Fruit fly (Drosophila melanogaster): ENCODE measurements around the gene nac.

nac gene

dm6 chr3R:8264302-8265080 lies 39.3 kb downstream of the nac start, which contains the start of the genes RPA1 and Mcm2 (continued):
- TF ChIP-seq gfzf (GFP tag; optimal IDR thresholded peaks at IDR 0.05) (no peak), ase (GFP tag; IDR thresholded peaks at IDR 0.05) (peak; percentile 69; the same call in 1 of the 3 replicates), unpg (GFP tag; optimal IDR thresholded peaks at IDR 0.05) (peak; percentile 56), Stat92E (GFP tag; optimal IDR thresholded peaks at IDR 0.05) (no peak), E2f2 (GFP tag; IDR thresholded peaks at IDR 0.05) (peak; percentile 73), CG31365 (tag; optimal IDR thresholded peaks at IDR 0.05) (peak; percentile 86), eve (GFP tag; optimal IDR thresholded peaks at IDR 0.05) (no peak), tup (GFP tag; optimal IDR thresholded peaks at IDR 0.05) (peak; percentile 33), CG7745 (tag; optimal IDR thresholded peaks at IDR 0.05) (no peak), CG3407 (GFP tag; optimal IDR thresholded peaks at IDR 0.05) (peak; percentile 38), vfl (GFP tag; optimal IDR thresholded peaks at IDR 0.05) (no peak), Mad (GFP tag; optimal IDR thresholded peaks at IDR 0.05) (peak; percentile 32), tll (GFP tag; optimal IDR thresholded peaks at IDR 0.05) (no peak), CG8765 (GFP tag; IDR thresholded peaks at IDR 0.05) (peak; percentile 43; the same call in 1 of the 2 replicates), pnt (GFP tag; optimal IDR thresholded peaks at IDR 0.05) (peak; percentile 45), CG10431 (GFP tag; optimal IDR thresholded peaks at IDR 0.05) (peak; percentile 45), CG13624 (GFP tag; optimal IDR thresholded peaks at IDR 0.05) (peak; percentile 15), fd96Cb (tag; optimal IDR thresholded peaks at IDR 0.05) (peak; percentile 63), gt (GFP tag; IDR thresholded peaks at IDR 0.05) (no peak), row (GFP tag; IDR thresholded peaks at IDR 0.05) (peak; percentile 93), CG16779 (GFP tag; IDR thresholded peaks at IDR 0.05) (0 out of 2 replicates have a peak, but pooled peaks have one; percentile 24), klu (GFP tag; IDR thresholded peaks at IDR 0.05) (peak; percentile 80), CG12942 (GFP tag; optimal IDR thresholded peaks at IDR 0.05) (peak; percentile 69), fu2 (GFP tag; optimal IDR thresholded peaks at IDR 0.05) (peak; percentile 41), danr (GFP tag; IDR thresholded peaks at IDR 0.05) (no peak; the same call in 1 of the 2 replicates), nmo (GFP tag; optimal IDR thresholded peaks at IDR 0.05) (peak; percentile 87), nom (GFP tag; optimal IDR thresholded peaks at IDR 0.05) (peak; percentile 59), CG13296 (GFP tag; optimal IDR thresholded peaks at IDR 0.05) (peak; percentile 69), CG10565 (GFP tag; optimal IDR thresholded peaks at IDR 0.05) (no peak), CG10321 (GFP tag; IDR thresholded peaks at IDR 0.05) (no peak), abd-A (tag; optimal IDR thresholded peaks at IDR 0.05) (no peak), exex (tag; optimal IDR thresholded peaks at IDR 0.05) (no peak), CG14050 (GFP tag; IDR thresholded peaks at IDR 0.05) (peak; percentile 23; the same call in 1 of the 3 replicates), Gug (GFP tag; IDR thresholded peaks at IDR 0.05) (peak; percentile 93), HmgD (GFP tag; optimal IDR thresholded peaks at IDR 0.05) (no peak), Hand (GFP tag; optimal IDR thresholded peaks at IDR 0.05) (no peak), Scr (GFP tag; IDR thresholded peaks at IDR 0.05; ENCODE audit: partially characterized antibody) (peak; percentile 15; the same call in 1 of the 2 replicates), caup (GFP tag; optimal IDR thresholded peaks at IDR 0.05; ENCODE audit: severe bottlenecking) (peak; percentile 59), CG17612 (GFP tag; IDR thresholded peaks at IDR 0.05) (no peak), wek (GFP tag; optimal IDR thresholded peaks at IDR 0.05) (no peak), tin (GFP tag; optimal IDR thresholded peaks at IDR 0.05) (peak; percentile 81), pan (optimal IDR thresholded peaks at IDR 0.05) (no peak), pan (GFP tag; optimal IDR thresholded peaks at IDR 0.05 in 1 of 2, IDR thresholded peaks at IDR 0.05 in 1 of 2) (peak in 1 of 2 experiments; percentile 79), Lpt (GFP tag; optimal IDR thresholded peaks at IDR 0.05) (no peak), CG4424 (GFP tag; optimal IDR thresholded peaks at IDR 0.05) (peak; percentile 84), pzg (GFP tag; optimal IDR thresholded peaks at IDR 0.05) (peak; percentile 49), sug (tag; optimal IDR thresholded peaks at IDR 0.05) (peak; percentile 82), CG16863 (GFP tag; optimal IDR thresholded peaks at IDR 0.05) (peak; percentile 23), zfh2 (GFP tag; optimal IDR thresholded peaks at IDR 0.05) (peak; percentile 74)

Data from whole organism, embryonic.